Fruit fly (Drosophila melanogaster): Measurements from ENCODE around the gene CG42238.

DNA sequence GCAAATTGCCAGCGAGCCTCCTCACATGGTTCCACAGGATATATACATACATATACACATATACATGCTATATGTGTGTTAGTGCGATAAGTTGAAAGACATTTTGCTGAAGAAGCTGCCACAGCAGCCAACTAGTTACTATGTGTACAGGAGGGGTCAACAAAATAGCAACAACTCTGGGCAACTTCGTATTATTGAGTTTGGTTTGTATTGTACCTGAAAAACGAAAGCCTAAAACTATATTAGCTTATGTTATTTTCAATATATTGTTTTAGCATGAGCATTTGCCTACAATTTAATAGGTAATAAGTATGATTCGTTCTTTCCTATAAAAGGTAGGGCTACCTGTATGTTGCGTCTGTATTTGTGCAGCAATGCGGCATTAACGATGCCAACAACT is 47.2 kb downstream of the CG42238 start:
- TF ChIP-seq h (GFP tag; optimal IDR thresholded peaks at IDR 0.05) (no peak), rgr (GFP tag; optimal IDR thresholded peaks at IDR 0.05) (no peak), Hnf4 (GFP tag; optimal IDR thresholded peaks at IDR 0.05) (no peak), br (GFP tag; optimal IDR thresholded peaks at IDR 0.05) (no peak)
